Fruit fly (Drosophila melanogaster) whole organism, embryonic: ENCODE results near the gene CG15473.
A peak's percentile ranks its signal among the peaks of the same experiment; 100 is the strongest.

Experiments used
- Antp ChIP-seq: fragments of 200-800 bp; sonication (Bioruptor generic); optimal IDR thresholded peaks from 3 replicates; lab custom pipeline; 2016; ENCODE audit warnings: missing biosample characterization, missing genetic modification characterization
- Bgb ChIP-seq: fragments of 200-800 bp; sonication (Bioruptor generic); IDR thresholded peaks from 2 replicates; pipeline ENCODE4 v1.3.6; 2022; ENCODE audit warnings: missing biosample characterization, missing genetic modification characterization; ENCODE audit not compliant: partially characterized antibody
- CG11560 ChIP-seq: fragments of 200-800 bp; sonication (Bioruptor generic); IDR thresholded peaks from 3 replicates; pipeline ENCODE4 v1.3.6; 2022; ENCODE audit warnings: missing biosample characterization, missing genetic modification characterization
- CG11695 ChIP-seq: fragments of 200-800 bp; sonication (Bioruptor generic); IDR thresholded peaks from 3 replicates; pipeline ENCODE4 v1.3.6; 2022; ENCODE audit warnings: missing biosample characterization, missing genetic modification characterization
- CG14965 ChIP-seq: fragments of 200-800 bp; sonication (Bioruptor generic); optimal IDR thresholded peaks from 2 replicates; lab custom pipeline; 2016; ENCODE audit warnings: missing biosample characterization, missing genetic modification characterization, borderline replicate concordance
- CG1529 ChIP-seq: fragments of 200-800 bp; sonication (Bioruptor generic); optimal IDR thresholded peaks from 3 replicates; lab custom pipeline; 2018; ENCODE audit warnings: missing biosample characterization, missing genetic modification characterization
- CG1647 ChIP-seq: fragments of 200-800 bp; sonication (Bioruptor generic); optimal IDR thresholded peaks from 3 replicates; lab custom pipeline; 2016; ENCODE audit warnings: missing biosample characterization, missing genetic modification characterization
- CG18599 ChIP-seq: fragments of 200-800 bp; sonication (Bioruptor generic); optimal IDR thresholded peaks from 3 replicates; lab custom pipeline; 2017; ENCODE audit warnings: missing biosample characterization, missing genetic modification characterization, mild to moderate bottlenecking, moderate library complexity, missing genetic modification reagents
- CG18619 ChIP-seq: fragments of 200-800 bp; sonication (Bioruptor generic); optimal IDR thresholded peaks from 3 replicates; lab custom pipeline; 2017; ENCODE audit warnings: missing biosample characterization, mild to moderate bottlenecking, missing genetic modification characterization
- CG30020 ChIP-seq: fragments of 200-800 bp; optimal IDR thresholded peaks from 2 replicates; lab custom pipeline; 2019; ENCODE audit warnings: missing biosample characterization, mild to moderate bottlenecking, missing genetic modification characterization, moderate library complexity
- CG32772 ChIP-seq: fragments of 200-800 bp; sonication (Bioruptor generic); IDR thresholded peaks from 2 replicates; pipeline ENCODE4 v1.3.6; 2022; ENCODE audit warnings: missing biosample characterization, missing genetic modification characterization
- CG3847 ChIP-seq: fragments of 200-800 bp; sonication (Bioruptor generic); IDR thresholded peaks from 2 replicates; pipeline ENCODE4 v1.3.6; 2022; ENCODE audit warnings: missing biosample characterization, missing genetic modification characterization
- CG4854 ChIP-seq: fragments of 200-800 bp; sonication (Bioruptor generic); optimal IDR thresholded peaks from 2 replicates; lab custom pipeline; 2016; ENCODE audit warnings: missing biosample characterization, missing genetic modification characterization, inconsistent platforms
- CG7271 ChIP-seq: fragments of 200-800 bp; sonication (Bioruptor generic); optimal IDR thresholded peaks from 2 replicates; lab custom pipeline; 2018; ENCODE audit warnings: missing biosample characterization, mild to moderate bottlenecking, missing genetic modification characterization, moderate library complexity
- CG9797 ChIP-seq: fragments of 200-800 bp; sonication (Bioruptor generic); optimal IDR thresholded peaks from 3 replicates; lab custom pipeline; 2018; ENCODE audit warnings: missing biosample characterization, mild to moderate bottlenecking, missing genetic modification characterization
- CG9932 ChIP-seq: fragments of 200-800 bp; sonication (Bioruptor generic); IDR thresholded peaks from 2 replicates; pipeline ENCODE4 v1.3.6; 2022; ENCODE audit warnings: missing biosample characterization, missing genetic modification characterization
- Dip3 ChIP-seq: fragments of 200-800 bp; sonication (Bioruptor generic); optimal IDR thresholded peaks from 3 replicates; lab custom pipeline; 2016; ENCODE audit warnings: missing biosample characterization, missing genetic modification characterization
- Dp ChIP-seq: fragments of 200-800 bp; sonication (Bioruptor generic); optimal IDR thresholded peaks from 2 replicates; lab custom pipeline; 2018; ENCODE audit warnings: missing biosample characterization, mild to moderate bottlenecking, missing genetic modification characterization, moderate library complexity
- E2f2 ChIP-seq: fragments of 200-800 bp; sonication (Bioruptor generic); IDR thresholded peaks from 2 replicates; pipeline ENCODE4 v1.3.6; 2022; ENCODE audit warnings: missing biosample characterization, missing genetic modification characterization
- HHEX ChIP-seq: fragments of 200-800 bp; sonication (Bioruptor generic); optimal IDR thresholded peaks from 3 replicates; lab custom pipeline; 2017; ENCODE audit warnings: missing biosample characterization, mild to moderate bottlenecking, missing genetic modification characterization, missing genetic modification reagents
- HLHmδ ChIP-seq: fragments of 200-800 bp; sonication (Bioruptor generic); optimal IDR thresholded peaks from 2 replicates; lab custom pipeline; 2018; ENCODE audit warnings: missing biosample characterization, mild to moderate bottlenecking, missing genetic modification characterization, moderate library complexity
- Med ChIP-seq: fragments of 200-800 bp; sonication (Bioruptor generic); peaks from one replicate; lab custom pipeline; 2016; ENCODE audit warnings: missing biosample characterization, missing genetic modification characterization, mild to moderate bottlenecking, inconsistent platforms, moderate library complexity
- Myb ChIP-seq: fragments of 200-800 bp; sonication (Bioruptor generic); optimal IDR thresholded peaks from 2 replicates; lab custom pipeline; 2016; ENCODE audit warnings: missing biosample characterization, missing genetic modification characterization
- Oaz ChIP-seq: fragments of 200-800 bp; sonication (Bioruptor generic); IDR thresholded peaks from 2 replicates; pipeline ENCODE4 v1.3.6; 2022; ENCODE audit warnings: missing biosample characterization, missing genetic modification characterization
- Pdp1 ChIP-seq, 2 experiments: fragments of 200-800 bp; sonication (Bioruptor generic); optimal IDR thresholded peaks; 3 replicates each; lab custom pipeline; 2016; ENCODE audit warnings: missing biosample characterization in 2 of 2, missing genetic modification characterization in 2 of 2, mild to moderate bottlenecking in 1 of 2, moderate library complexity in 1 of 2
- Ptx1 ChIP-seq: fragments of 200-800 bp; sonication (Bioruptor generic); IDR thresholded peaks from 2 replicates; pipeline ENCODE4 v1.3.6; 2022; ENCODE audit warnings: missing biosample characterization, missing genetic modification characterization
- Tbp ChIP-seq: fragments of >200 bp; optimal IDR thresholded peaks from 2 replicates; lab custom pipeline; 2018; ENCODE audit warnings: missing biosample characterization, missing genetic modification characterization
- Usf ChIP-seq: fragments of 200-800 bp; sonication (Bioruptor generic); optimal IDR thresholded peaks from 2 replicates; lab custom pipeline; 2017; ENCODE audit warnings: missing genotype, missing biosample characterization, missing genetic modification characterization
- Xrp1 ChIP-seq: fragments of 200-800 bp; sonication (Bioruptor generic); IDR thresholded peaks from 2 replicates; pipeline ENCODE4 v1.3.6; 2022; ENCODE audit warnings: missing biosample characterization, missing genetic modification characterization
- bab2 ChIP-seq: fragments of 200-800 bp; sonication (Bioruptor generic); optimal IDR thresholded peaks from 2 replicates; lab custom pipeline; 2016; ENCODE audit warnings: missing biosample characterization, missing genetic modification characterization
- cad ChIP-seq: fragments of >200 bp; optimal IDR thresholded peaks from 2 replicates; lab custom pipeline; 2017; ENCODE audit warnings: missing biosample characterization, missing genetic modification characterization
- cg ChIP-seq: fragments of 200-800 bp; sonication (Bioruptor generic); optimal IDR thresholded peaks from 3 replicates; lab custom pipeline; 2019; ENCODE audit warnings: missing biosample characterization, mild to moderate bottlenecking, missing genetic modification characterization, moderate library complexity
- chm ChIP-seq: fragments of 200-800 bp; sonication (Bioruptor generic); IDR thresholded peaks from 2 replicates; pipeline ENCODE4 v1.3.6; 2022; ENCODE audit warnings: missing biosample characterization, missing genetic modification characterization
- crol ChIP-seq: fragments of 200-800 bp; sonication (Bioruptor generic); IDR thresholded peaks from 2 replicates; pipeline ENCODE4 v1.3.6; 2022; ENCODE audit warnings: missing biosample characterization, missing genetic modification characterization
- en ChIP-seq: fragments of 200-800 bp; sonication (Bioruptor generic); optimal IDR thresholded peaks from 2 replicates; lab custom pipeline; 2016; ENCODE audit warnings: missing biosample characterization, missing genetic modification characterization
- fd102C ChIP-seq: fragments of 200-800 bp; sonication (Bioruptor generic); optimal IDR thresholded peaks from 2 replicates; lab custom pipeline; 2018; ENCODE audit warnings: missing biosample characterization, mild to moderate bottlenecking, missing genetic modification characterization, moderate library complexity
- fd3F ChIP-seq: fragments of 200-800 bp; sonication (Bioruptor generic); optimal IDR thresholded peaks from 2 replicates; lab custom pipeline; 2018; ENCODE audit warnings: missing biosample characterization, mild to moderate bottlenecking, missing genetic modification characterization, moderate library complexity
- jing ChIP-seq: fragments of 200-800 bp; sonication (Bioruptor generic); optimal IDR thresholded peaks from 2 replicates; lab custom pipeline; 2018; ENCODE audit warnings: missing biosample characterization, mild to moderate bottlenecking, missing genetic modification characterization
- lbe ChIP-seq: fragments of 200-800 bp; sonication (Bioruptor generic); optimal IDR thresholded peaks from 2 replicates; lab custom pipeline; 2016; ENCODE audit warnings: missing biosample characterization, mild to moderate bottlenecking, missing genetic modification characterization
- pan ChIP-seq, 4 experiments: fragments of >200 bp in 3 of 4; fragments of 200-800 bp in 1 of 4; sonication (Bioruptor generic) in 1 of 4; optimal IDR thresholded peaks in 3 of 4; IDR thresholded peaks in 1 of 4; 2 replicates each; pipeline versions ENCODE4 v1.3.6 to Lab custom; 2017 to 2022; ENCODE audit warnings: missing biosample characterization in 2 of 4, missing genetic modification characterization in 2 of 4, mixed read lengths in 1 of 4
- pzg ChIP-seq: fragments of 200-800 bp; sonication (Bioruptor generic); optimal IDR thresholded peaks from 3 replicates; lab custom pipeline; 2018; ENCODE audit warnings: missing biosample characterization, mild to moderate bottlenecking, missing genetic modification characterization, moderate library complexity
- ranshi ChIP-seq: fragments of 200-800 bp; sonication (Bioruptor generic); IDR thresholded peaks from 2 replicates; pipeline ENCODE4 v1.3.6; 2022; ENCODE audit warnings: missing biosample characterization, missing genetic modification characterization
- repo ChIP-seq: fragments of 200-800 bp; sonication (Bioruptor generic); optimal IDR thresholded peaks from 2 replicates; lab custom pipeline; 2016; ENCODE audit warnings: missing biosample characterization, missing genetic modification characterization
- sd ChIP-seq: fragments of 200-800 bp; sonication (Bioruptor generic); optimal IDR thresholded peaks from 3 replicates; lab custom pipeline; 2018; ENCODE audit warnings: missing biosample characterization, mild to moderate bottlenecking, missing genetic modification characterization, moderate library complexity
- sens ChIP-seq: fragments of 200-800 bp; sonication (Bioruptor generic); peaks from one replicate; lab custom pipeline; 2016; ENCODE audit warnings: missing biosample characterization, missing genetic modification characterization
- stc ChIP-seq: fragments of 200-800 bp; sonication (Bioruptor generic); IDR thresholded peaks from 2 replicates; pipeline ENCODE4 v1.3.6; 2022; ENCODE audit warnings: missing biosample characterization, missing genetic modification characterization
- tgo ChIP-seq: fragments of 200-800 bp; sonication (Bioruptor generic); IDR thresholded peaks from 3 replicates; pipeline ENCODE4 v1.3.6; 2022; ENCODE audit warnings: missing biosample characterization, missing genetic modification characterization
- trem ChIP-seq: fragments of 200-800 bp; optimal IDR thresholded peaks from 3 replicates; lab custom pipeline; 2019; ENCODE audit warnings: missing biosample characterization, mild to moderate bottlenecking, missing genetic modification characterization, moderate library complexity
- wek ChIP-seq: fragments of 200-800 bp; sonication (Bioruptor generic); optimal IDR thresholded peaks from 3 replicates; lab custom pipeline; 2018; ENCODE audit warnings: missing biosample characterization, mild to moderate bottlenecking, missing genetic modification characterization, moderate library complexity

CG15473 gene

dm6 chrX:4678913-4679812 is 24.9 kb upstream of the CG15473 start, which contains the start of gene fzr (continued):
- TF ChIP-seq E2f2 (GFP tag; lab: Robert Waterston, UW) (peak; percentile 12; the same call in 1 of the 2 replicates), Myb (peak; percentile 97), Pdp1 (GFP tag; optimal IDR thresholded peaks at IDR 0.05; lab: Kevin White, UChicago) (peak in 1 of 2 experiments; percentile 32), CG18599 (GFP tag; lab: Kevin White, UChicago) (no peak), CG9797 (GFP tag; lab: Kevin White, UChicago) (peak; percentile 90), Oaz (GFP tag; lab: Robert Waterston, UW) (no peak), CG4854 (GFP tag; lab: Kevin White, UChicago) (no peak), Dp (GFP tag; lab: Kevin White, UChicago) (peak; percentile 15), stc (no peak), CG11560 (no peak), fd3F (GFP tag; lab: Kevin White, UChicago) (no peak), en (GFP tag; lab: Kevin White, UChicago) (no peak), Usf (GFP tag; lab: Kevin White, UChicago) (no peak), pzg (GFP tag; lab: Kevin White, UChicago) (peak; percentile 73), CG14965 (no peak), trem (tag; lab: Kevin White, UChicago) (peak; percentile 29), Dip3 (GFP tag; lab: Kevin White, UChicago) (no peak), CG3847 (GFP tag; lab: Robert Waterston, UW) (no peak), CG1647 (GFP tag; lab: Kevin White, UChicago) (no peak), Ptx1 (GFP tag; lab: Robert Waterston, UW) (0 out of 2 replicates have a peak, but pooled peaks have one; percentile 13), fd102C (GFP tag; lab: Kevin White, UChicago) (no peak), Antp (GFP tag; lab: Kevin White, UChicago) (no peak), jing (GFP tag; lab: Kevin White, UChicago) (no peak), CG18619 (no peak), repo (GFP tag; lab: Kevin White, UChicago) (no peak), HLHmδ (GFP tag; lab: Kevin White, UChicago) (no peak), Bgb (no peak), HHEX (GFP tag; lab: Kevin White, UChicago) (no peak), wek (GFP tag; lab: Kevin White, UChicago) (no peak), pan (optimal IDR thresholded peaks at IDR 0.05; lab: Kevin White, UChicago) (no peak), pan (GFP tag; optimal IDR thresholded peaks at IDR 0.05 in 1 of 2, IDR thresholded peaks at IDR 0.05 in 1 of 2) (no peak), tgo (GFP tag; lab: Robert Waterston, UW) (no peak), CG30020 (tag; lab: Kevin White, UChicago) (peak; percentile 14), CG7271 (no peak), crol (peak; percentile 60), CG1529 (GFP tag; lab: Kevin White, UChicago) (no peak), sd (tag; lab: Kevin White, UChicago) (no peak), ranshi (GFP tag; lab: Robert Waterston, UW) (0 out of 2 replicates have a peak, but pooled peaks have one; percentile 12), cg (GFP tag; lab: Kevin White, UChicago) (peak; percentile 48), chm (GFP tag; lab: Robert Waterston, UW) (peak; percentile 73; the same call in 1 of the 2 replicates), Xrp1 (GFP tag; lab: Robert Waterston, UW) (no peak; the same call in 1 of the 2 replicates), Med (GFP tag; lab: Kevin White, UChicago) (peak; percentile 14), Tbp (GFP tag; lab: Kevin White, UChicago) (no peak), lbe (no peak), CG11695 (peak; percentile 65; the same call in 2 of the 3 replicates), bab2 (no peak), CG9932 (GFP tag; lab: Robert Waterston, UW) (no peak), CG32772 (GFP tag; lab: Robert Waterston, UW) (no peak), sens (GFP tag; lab: Kevin White, UChicago) (peak; percentile 24), cad (GFP tag; lab: Kevin White, UChicago) (no peak)
